Worm (Caenorhabditis elegans): ENCODE data around the gene W04G3.5.
A peak's percentile ranks its signal among the peaks of the same experiment; 100 is the strongest.

The W04G3.5 gene

DNA sequence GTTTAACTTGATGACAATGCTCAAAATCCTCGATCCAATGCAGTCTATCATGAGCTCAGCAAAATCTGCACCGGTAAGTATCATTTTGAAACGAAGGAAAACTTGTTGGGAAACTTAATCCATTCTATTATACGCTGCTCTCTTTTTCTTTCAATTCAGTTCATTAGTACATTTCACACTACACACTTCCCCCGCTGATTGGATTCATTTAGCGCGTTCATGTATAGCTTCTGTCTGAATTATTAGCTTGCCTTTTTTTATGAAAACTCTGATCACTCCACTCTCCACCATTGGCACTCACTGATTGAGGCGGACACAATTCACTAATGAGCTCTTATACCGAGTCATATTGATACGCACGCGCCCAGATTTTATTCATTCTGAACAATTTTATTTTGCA lies 35.2 kb upstream of the W04G3.5 start:
- no peak for TF ChIP-seq mdl-1 (tag; optimal IDR thresholded peaks at IDR 0.05)
- TF ChIP-seq gmeb-1 (tag; optimal IDR thresholded peaks at IDR 0.05), result no peak
- TF ChIP-seq blmp-1 (tag; optimal IDR thresholded peaks at IDR 0.05; ENCODE audit: insufficient read depth), result no peak
- no peak for TF ChIP-seq zag-1 (tag; optimal IDR thresholded peaks at IDR 0.05)
- TF ChIP-seq sma-9 (GFP tag; optimal IDR thresholded peaks at IDR 0.05), result no peak
- TF ChIP-seq sma-9 (tag; optimal IDR thresholded peaks at IDR 0.05), result no peak
- no peak for TF ChIP-seq unc-39 (tag; optimal IDR thresholded peaks at IDR 0.05)
- no peak for TF ChIP-seq C34F6.9 (tag; optimal IDR thresholded peaks at IDR 0.05)
- no peak for TF ChIP-seq alr-1 (tag; optimal IDR thresholded peaks at IDR 0.05)
- TF ChIP-seq skn-1 (tag; optimal IDR thresholded peaks at IDR 0.05), result no peak
- no peak for TF ChIP-seq lin-11 (tag; optimal IDR thresholded peaks at IDR 0.05)
- TF ChIP-seq nhr-129 (tag; optimal IDR thresholded peaks at IDR 0.05), result no peak
- TF ChIP-seq aly-2 (tag; optimal IDR thresholded peaks at IDR 0.05), result no peak
- no peak for TF ChIP-seq lin-39 (tag; optimal IDR thresholded peaks at IDR 0.05)
- no peak for TF ChIP-seq ztf-4 (tag; optimal IDR thresholded peaks at IDR 0.05)
- TF ChIP-seq ama-1 (optimal IDR thresholded peaks at IDR 0.05), result no peak
- TF ChIP-seq nhr-21 (tag; optimal IDR thresholded peaks at IDR 0.05), result no peak
- TF ChIP-seq nhr-12 (tag; optimal IDR thresholded peaks at IDR 0.05), result no peak

DNA sequence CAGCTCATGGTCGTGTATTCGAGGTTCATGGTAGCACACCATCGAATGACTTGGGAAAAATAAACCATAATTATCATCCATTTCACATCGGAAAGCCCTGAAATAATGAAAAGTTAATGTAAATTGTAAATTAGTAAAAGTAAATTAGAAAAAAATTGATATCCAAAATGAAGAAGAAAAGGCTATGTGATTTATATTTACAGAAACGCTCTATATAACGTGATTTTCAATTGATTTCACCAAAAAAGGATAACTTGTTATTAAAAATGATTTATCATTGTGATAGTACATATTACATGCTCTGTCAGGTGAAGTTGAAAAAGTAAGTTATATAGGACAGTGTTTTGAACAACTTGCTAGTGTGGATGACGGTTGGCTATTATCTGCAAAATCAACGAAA lies 30.7 kb upstream of the W04G3.5 start, which contains the start of gene C09F12.3:
Gene C09F12.3 (minus strand): TSS at position 101 of the 400 bp plus-strand sequence.
- TF ChIP-seq sma-3 (GFP tag; optimal IDR thresholded peaks at IDR 0.05) (no peak), nhr-237 (tag; optimal IDR thresholded peaks at IDR 0.05) (no peak), nhr-12 (tag; optimal IDR thresholded peaks at IDR 0.05) (no peak), unc-55 (GFP tag; optimal IDR thresholded peaks at IDR 0.05) (no peak)

DNA sequence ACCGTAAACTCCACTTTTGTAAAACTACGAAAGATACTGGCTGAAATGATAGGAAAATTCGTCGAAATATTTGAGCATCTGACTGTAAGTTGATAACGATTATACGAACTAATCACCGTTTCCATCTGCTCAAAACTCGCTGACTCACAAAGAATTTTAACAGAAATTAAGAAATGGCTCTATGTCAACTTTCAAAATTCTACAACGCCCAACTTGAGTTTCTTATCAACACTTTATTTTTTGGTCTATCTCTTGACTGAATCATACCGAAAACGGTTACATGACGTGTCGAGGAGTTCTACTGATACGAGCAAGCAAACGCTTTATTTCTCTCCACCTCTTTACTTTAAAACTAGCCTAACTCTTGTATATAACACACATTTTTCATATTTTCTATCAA lies 26.3 kb upstream of the W04G3.5 start, which contains the start of gene clc-1:
Gene clc-1 (plus strand): TSS at position 264 of the 400 bp plus-strand sequence.
- TF ChIP-seq F13H6.1 (tag; optimal IDR thresholded peaks at IDR 0.05) (peak; percentile 38), crh-2 (tag; optimal IDR thresholded peaks at IDR 0.05) (peak; percentile 84), mab-5 (tag; optimal IDR thresholded peaks at IDR 0.05) (no peak), zag-1 (tag; optimal IDR thresholded peaks at IDR 0.05) (no peak), lin-39 (tag; optimal IDR thresholded peaks at IDR 0.05) (no peak), skn-1 (tag; optimal IDR thresholded peaks at IDR 0.05) (no peak), lin-13 (GFP tag; optimal IDR thresholded peaks at IDR 0.05) (no peak), egl-27 (tag; optimal IDR thresholded peaks at IDR 0.05) (no peak), sma-9 (GFP tag; optimal IDR thresholded peaks at IDR 0.05) (peak; percentile 50), sma-9 (tag; optimal IDR thresholded peaks at IDR 0.05) (no peak), sma-3 (GFP tag; optimal IDR thresholded peaks at IDR 0.05) (no peak), nhr-23 (tag; optimal IDR thresholded peaks at IDR 0.05) (no peak), aly-2 (tag; optimal IDR thresholded peaks at IDR 0.05) (no peak), gmeb-1 (tag; optimal IDR thresholded peaks at IDR 0.05) (peak; percentile 44), ama-1 (optimal IDR thresholded peaks at IDR 0.05) (no peak), nhr-10 (tag; optimal IDR thresholded peaks at IDR 0.05) (no peak), fos-1 (tag; optimal IDR thresholded peaks at IDR 0.05) (peak; percentile 98)

- TF ChIP-seq ceh-82 (tag; optimal IDR thresholded peaks at IDR 0.05) (no peak), elt-3 (tag; optimal IDR thresholded peaks at IDR 0.05) (no peak), ztf-4 (tag; optimal IDR thresholded peaks at IDR 0.05) (no peak), crh-2 (tag; optimal IDR thresholded peaks at IDR 0.05) (no peak), lsy-2 (tag; optimal IDR thresholded peaks at IDR 0.05) (no peak), ZK546.5 (tag; optimal IDR thresholded peaks at IDR 0.05) (no peak), fos-1 (tag; optimal IDR thresholded peaks at IDR 0.05) (no peak), blmp-1 (tag; optimal IDR thresholded peaks at IDR 0.05; ENCODE audit: insufficient read depth) (no peak), mab-5 (tag; optimal IDR thresholded peaks at IDR 0.05) (no peak), nhr-6 (tag; optimal IDR thresholded peaks at IDR 0.05) (no peak), unc-39 (tag; optimal IDR thresholded peaks at IDR 0.05) (no peak), nhr-10 (tag; optimal IDR thresholded peaks at IDR 0.05) (no peak), nhr-12 (tag; optimal IDR thresholded peaks at IDR 0.05) (no peak), Y55F3AM.14 (GFP tag; optimal IDR thresholded peaks at IDR 0.05) (no peak), alr-1 (tag; optimal IDR thresholded peaks at IDR 0.05) (no peak), mdl-1 (tag; optimal IDR thresholded peaks at IDR 0.05) (no peak)
Measured at ce11 chrX:11050335-11050734, 23.1 kb upstream of the W04G3.5 start.

DNA sequence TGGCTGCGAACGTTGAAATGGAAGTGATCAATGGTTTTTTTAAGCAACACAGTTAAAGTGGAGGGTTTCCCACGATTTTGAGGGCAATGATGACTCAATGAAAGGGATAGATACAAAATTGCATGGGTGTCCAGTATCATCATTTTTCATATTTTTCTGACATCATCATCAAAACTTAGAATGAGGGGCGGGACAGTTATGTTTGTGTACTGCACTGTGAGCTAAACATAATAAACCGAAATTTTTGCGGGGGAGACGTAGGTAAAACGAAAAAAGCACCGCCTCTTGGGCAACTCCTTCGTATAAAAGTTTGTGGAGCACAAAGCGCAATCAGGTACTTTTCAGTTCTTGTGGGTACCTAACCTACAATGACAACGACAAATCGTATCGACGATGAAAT lies 19.8 kb upstream of the W04G3.5 start, which contains the start of gene C09F12.2:
Gene C09F12.2 (plus strand): TSS at position 301 of the 400 bp plus-strand sequence.
- TF ChIP-seq nhr-237 (tag; optimal IDR thresholded peaks at IDR 0.05) (no peak), aly-2 (tag; optimal IDR thresholded peaks at IDR 0.05) (no peak), mab-5 (tag; optimal IDR thresholded peaks at IDR 0.05) (no peak), ceh-16 (tag; optimal IDR thresholded peaks at IDR 0.05) (no peak), lin-39 (tag; optimal IDR thresholded peaks at IDR 0.05) (no peak), nhr-129 (tag; optimal IDR thresholded peaks at IDR 0.05) (no peak), alr-1 (tag; optimal IDR thresholded peaks at IDR 0.05) (no peak), lsy-2 (tag; optimal IDR thresholded peaks at IDR 0.05) (no peak), F13H6.1 (tag; optimal IDR thresholded peaks at IDR 0.05) (no peak), gmeb-1 (tag; optimal IDR thresholded peaks at IDR 0.05) (no peak), nhr-11 (tag; optimal IDR thresholded peaks at IDR 0.05) (no peak), C34F6.9 (tag; optimal IDR thresholded peaks at IDR 0.05) (no peak), Y55F3AM.14 (GFP tag; optimal IDR thresholded peaks at IDR 0.05) (no peak), fos-1 (tag; optimal IDR thresholded peaks at IDR 0.05) (no peak), mbf-1 (tag; optimal IDR thresholded peaks at IDR 0.05) (no peak), ztf-1 (GFP tag; conservative IDR thresholded peaks at IDR 0.05) (no peak), unc-62 (GFP tag; optimal IDR thresholded peaks at IDR 0.05) (no peak)
